Worm (Caenorhabditis elegans): Measurements from ENCODE around the gene K08D8.11.
"Not testable (repeated sequence)": the region's sequence is repeated elsewhere in the genome, so short reads cannot be mapped to it uniquely, and the experiment has no call there.

The K08D8.11 gene

ce11 chrIV:12870315-12870714 is 24.8 kb upstream of the K08D8.11 start:
- no peak for TF ChIP-seq mef-2 (tag; optimal IDR thresholded peaks at IDR 0.05)
- no peak for TF ChIP-seq skn-1 (tag; optimal IDR thresholded peaks at IDR 0.05)
- TF ChIP-seq fkh-4 (tag; optimal IDR thresholded peaks at IDR 0.05; ENCODE audit: borderline replicate concordance) = no peak
- TF ChIP-seq lin-15B (tag; optimal IDR thresholded peaks at IDR 0.05) = no peak
- TF ChIP-seq irx-1 (tag; optimal IDR thresholded peaks at IDR 0.05) = no peak
- TF ChIP-seq hlh-17 (GFP tag; optimal IDR thresholded peaks at IDR 0.05; ENCODE audit: borderline replicate concordance) = no peak
- TF ChIP-seq tlp-1 (tag; optimal IDR thresholded peaks at IDR 0.05) = no peak
- TF ChIP-seq C34B4.2 (tag; optimal IDR thresholded peaks at IDR 0.05) = no peak

DNA sequence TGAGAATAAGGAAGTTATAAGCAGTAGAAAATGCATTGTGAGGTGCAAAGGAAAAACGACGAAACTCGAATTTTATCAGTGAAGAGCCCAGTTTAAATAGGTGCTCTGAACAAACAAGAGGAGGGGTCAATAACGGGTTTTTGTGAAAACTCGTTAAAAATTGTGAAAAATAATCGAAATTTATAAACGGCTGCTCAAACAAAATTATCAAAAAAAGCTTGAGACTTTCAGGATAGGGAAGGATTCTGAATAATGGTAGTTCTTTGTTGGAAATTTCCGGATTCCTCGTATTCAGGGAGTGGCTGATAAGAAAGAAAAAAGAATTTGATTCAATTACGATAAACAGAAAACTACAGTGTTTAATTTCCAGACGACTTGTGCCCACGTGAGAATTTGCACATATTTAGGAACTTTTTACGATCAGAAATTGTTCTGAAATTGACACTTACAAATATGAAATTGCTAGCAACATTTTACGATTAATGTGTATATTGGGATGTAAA is 23.6 kb upstream of the K08D8.11 start, which contains the start of gene clec-187:
TSS of gene clec-187 (minus strand) at position 51 of the 503 bp plus-strand sequence.
- TF ChIP-seq pqm-1 (tag; optimal IDR thresholded peaks at IDR 0.05) = no peak
- no peak for TF ChIP-seq aha-1 (tag; optimal IDR thresholded peaks at IDR 0.05)
- no peak for TF ChIP-seq hlh-17 (GFP tag; optimal IDR thresholded peaks at IDR 0.05; ENCODE audit: borderline replicate concordance)
- peak; percentile 73 for TF ChIP-seq elt-2 (tag; optimal IDR thresholded peaks at IDR 0.05)
- TF ChIP-seq isw-1 (GFP tag; IDR thresholded peaks at IDR 0.05) = no peak

ce11 chrIV:12875260-12875659 is 19.8 kb upstream of the K08D8.11 start, which contains the start of gene ZK896.1:
ZK896.1 (minus strand) TSS chrIV:12875360.
- TF ChIP-seq egl-27 (tag; optimal IDR thresholded peaks at IDR 0.05); nhr-20 (tag; optimal IDR thresholded peaks at IDR 0.05); hlh-17 (GFP tag; optimal IDR thresholded peaks at IDR 0.05; ENCODE audit: borderline replicate concordance): not testable (repeated sequence)

- TF ChIP-seq unc-98 (GFP tag; IDR thresholded peaks at IDR 0.05) (no peak), xbp-1 (tag; optimal IDR thresholded peaks at IDR 0.05) (no peak), nhr-77 (tag; optimal IDR thresholded peaks at IDR 0.05) (no peak), nhr-90 (tag; optimal IDR thresholded peaks at IDR 0.05; ENCODE audit: poor library complexity) (no peak), elt-2 (tag; optimal IDR thresholded peaks at IDR 0.05) (peak; percentile 49)
These were observed 18.5 kb upstream of the K08D8.11 start for ce11 chrIV:12876558-12876957.

DNA sequence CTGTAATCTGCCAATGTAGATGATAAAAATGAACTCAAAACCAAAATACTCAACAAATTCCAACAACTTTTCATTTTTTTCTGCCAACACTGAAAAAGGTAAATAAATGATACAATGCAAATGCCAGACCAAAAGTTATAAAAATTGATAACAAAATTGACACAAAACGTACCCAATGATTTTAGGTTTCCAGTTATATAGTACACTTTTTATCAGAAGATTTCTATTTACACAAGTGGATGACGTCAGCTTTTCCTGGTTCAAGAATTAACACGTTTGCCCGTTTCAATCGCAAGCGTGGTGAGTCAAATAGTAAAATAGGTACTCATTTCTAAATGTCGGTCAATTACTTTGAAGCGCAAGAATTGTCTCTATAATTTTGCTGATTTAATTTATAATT is 15.5 kb upstream of the K08D8.11 start, which contains the start of gene ZK896.5:
TSS of gene ZK896.5 (minus strand) at position 89 of the 400 bp plus-strand sequence.
- TF ChIP-seq isw-1 (GFP tag; IDR thresholded peaks at IDR 0.05) (no peak), efl-1 (optimal IDR thresholded peaks at IDR 0.05) (no peak), efl-1 (GFP tag; optimal IDR thresholded peaks at IDR 0.05 in 1 of 2) (peak in 1 of 2 experiments; percentile 38), hlh-4 (tag; optimal IDR thresholded peaks at IDR 0.05) (no peak), mab-9 (GFP tag; IDR thresholded peaks at IDR 0.05) (no peak), xbp-1 (tag; optimal IDR thresholded peaks at IDR 0.05) (no peak), nhr-76 (tag; optimal IDR thresholded peaks at IDR 0.05) (no peak), aha-1 (tag; optimal IDR thresholded peaks at IDR 0.05) (no peak), nhr-11 (tag; optimal IDR thresholded peaks at IDR 0.05) (no peak), elt-2 (tag; optimal IDR thresholded peaks at IDR 0.05) (peak; percentile 78), nhr-77 (tag; optimal IDR thresholded peaks at IDR 0.05) (no peak), jun-1 (tag; optimal IDR thresholded peaks at IDR 0.05) (no peak), ztf-4 (tag; optimal IDR thresholded peaks at IDR 0.05) (no peak), vab-15 (tag; optimal IDR thresholded peaks at IDR 0.05) (no peak), nhr-20 (tag; optimal IDR thresholded peaks at IDR 0.05) (peak; percentile 4)

DNA sequence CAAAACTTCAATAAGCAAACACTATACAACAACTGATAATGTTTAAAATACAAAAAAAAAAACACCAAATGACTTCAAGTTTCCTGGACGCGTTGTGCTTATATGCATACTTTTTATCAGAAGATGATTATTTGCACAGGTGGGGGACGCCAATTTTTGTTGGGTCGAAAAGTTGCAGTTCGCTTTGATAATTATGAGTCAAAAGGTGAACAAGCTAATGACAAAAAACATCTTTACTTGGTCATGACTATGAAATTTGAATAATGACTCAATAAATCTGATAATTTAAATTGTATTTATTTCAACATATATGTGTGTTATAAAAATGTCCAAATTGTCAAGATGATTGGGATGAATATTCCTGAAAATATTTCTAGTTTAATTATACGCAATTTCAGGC is 11.9 kb upstream of the K08D8.11 start, which contains the start of gene ZK896.4:
TSS of gene ZK896.4 (minus strand) at position 101 of the 400 bp plus-strand sequence.
- no peak for TF ChIP-seq pax-3 (tag; optimal IDR thresholded peaks at IDR 0.05)
- TF ChIP-seq C34B4.2 (tag; optimal IDR thresholded peaks at IDR 0.05) = no peak
- TF ChIP-seq elt-2 (tag; optimal IDR thresholded peaks at IDR 0.05) = no peak

DNA sequence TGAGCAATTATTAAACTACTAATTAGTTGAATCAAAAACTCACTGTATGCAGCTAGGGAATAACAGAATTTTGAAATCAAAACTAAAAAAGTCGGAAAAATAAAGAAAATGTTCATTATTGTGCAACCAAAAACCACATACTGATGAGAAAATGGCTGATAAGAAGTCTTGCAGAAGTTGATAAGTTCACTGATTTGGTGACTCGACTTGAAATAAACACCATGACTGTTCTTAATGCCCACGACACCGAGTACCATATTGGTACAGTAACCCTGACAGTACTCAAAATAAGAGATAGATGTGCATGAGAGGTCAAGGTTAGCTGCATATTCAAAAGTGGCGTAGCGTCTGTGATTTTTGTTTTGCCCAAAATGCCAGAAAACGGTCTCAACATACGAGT is 9.1 kb upstream of the K08D8.11 start:
- TF ChIP-seq nhr-20 (tag; optimal IDR thresholded peaks at IDR 0.05) = no peak
- TF ChIP-seq isw-1 (GFP tag; IDR thresholded peaks at IDR 0.05) = no peak
- TF ChIP-seq elt-2 (tag; optimal IDR thresholded peaks at IDR 0.05) = no peak
- no peak for TF ChIP-seq jun-1 (tag; optimal IDR thresholded peaks at IDR 0.05)
- no peak for TF ChIP-seq hpl-2 (GFP tag; optimal IDR thresholded peaks at IDR 0.05)
- TF ChIP-seq ztf-11 (tag; optimal IDR thresholded peaks at IDR 0.05) = no peak

All from whole organism, L1 larva.